Fruit fly (Drosophila melanogaster): ENCODE measurements around the gene Gyc89Db.
A peak's percentile ranks its signal among the peaks of the same experiment; 100 is the strongest.

Gyc89Db gene

DNA sequence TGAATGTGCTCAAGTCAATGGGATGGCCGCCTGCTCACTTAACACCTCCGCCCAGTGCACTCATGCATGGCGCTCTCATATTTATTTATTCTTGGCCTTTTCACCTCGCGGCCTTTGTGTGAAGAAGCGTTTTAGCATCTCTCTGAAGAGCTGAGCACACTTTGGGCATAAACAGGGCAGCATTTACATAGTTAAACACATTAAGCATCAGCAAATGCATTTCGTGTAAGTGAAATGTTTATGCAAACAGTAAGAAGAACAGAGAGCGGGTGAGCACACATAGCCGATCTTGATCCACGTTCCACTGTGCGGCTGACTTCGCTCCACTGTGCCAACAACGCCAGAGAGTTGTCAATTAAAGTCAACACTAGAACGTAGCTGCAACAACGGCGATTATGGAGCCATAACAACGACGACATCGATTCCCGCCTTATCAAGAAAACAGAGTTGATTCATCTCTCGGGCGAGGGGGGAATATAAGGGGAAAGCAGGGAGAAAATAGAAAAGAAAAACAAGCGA lies 47.7 kb downstream of the Gyc89Db start (continued):
- TF ChIP-seq Hey (tag; optimal IDR thresholded peaks at IDR 0.05) = no peak
- TF ChIP-seq Dref (GFP tag; IDR thresholded peaks at IDR 0.05) = no peak
- peak; percentile 28 for TF ChIP-seq CG31388 (GFP tag; optimal IDR thresholded peaks at IDR 0.05)
- no peak for TF ChIP-seq CG6791 (GFP tag; IDR thresholded peaks at IDR 0.05; ENCODE audit: partially characterized antibody)
- TF ChIP-seq CG3065 (GFP tag; optimal IDR thresholded peaks at IDR 0.05) = peak; percentile 16
- TF ChIP-seq sd (tag; optimal IDR thresholded peaks at IDR 0.05) = no peak
- TF ChIP-seq CG12071 (GFP tag; optimal IDR thresholded peaks at IDR 0.05) = no peak
- TF ChIP-seq gce (GFP tag; IDR thresholded peaks at IDR 0.05) = 0 out of 3 replicates have a peak, but pooled peaks have one; percentile 65
- peak; percentile 90 for TF ChIP-seq Ets65A (GFP tag)
- TF ChIP-seq onecut (GFP tag; IDR thresholded peaks at IDR 0.05) = peak; percentile 34
- TF ChIP-seq cad (GFP tag; optimal IDR thresholded peaks at IDR 0.05) = no peak
- TF ChIP-seq CG11696 (GFP tag; IDR thresholded peaks at IDR 0.05) = no peak
- TF ChIP-seq HLHmδ (GFP tag; optimal IDR thresholded peaks at IDR 0.05) = peak; percentile 88
- TF ChIP-seq Dbx (GFP tag; IDR thresholded peaks at IDR 0.05) = no peak
- no peak for TF ChIP-seq Eip74EF (GFP tag; optimal IDR thresholded peaks at IDR 0.05)
- no peak for TF ChIP-seq CG7786 (GFP tag; optimal IDR thresholded peaks at IDR 0.05)
- TF ChIP-seq CG14014 (GFP tag; IDR thresholded peaks at IDR 0.05) = no peak
- TF ChIP-seq CG11504 (tag; optimal IDR thresholded peaks at IDR 0.05) = no peak
- peak in 1 of 2 experiments; percentile 12 for TF ChIP-seq dpn (GFP tag; optimal IDR thresholded peaks at IDR 0.05)
- no peak for TF ChIP-seq ERR (GFP tag; optimal IDR thresholded peaks at IDR 0.05)
- no peak for TF ChIP-seq zfh2 (GFP tag; optimal IDR thresholded peaks at IDR 0.05)
- TF ChIP-seq Max (GFP tag; optimal IDR thresholded peaks at IDR 0.05) = no peak
- TF ChIP-seq unc-4 (GFP tag; IDR thresholded peaks at IDR 0.05; ENCODE audit: partially characterized antibody) = no peak
- TF ChIP-seq Lhr (GFP tag; optimal IDR thresholded peaks at IDR 0.05) = peak; percentile 69
- TF ChIP-seq Dad (GFP tag; optimal IDR thresholded peaks at IDR 0.05) = no peak
- TF ChIP-seq Awh (GFP tag; IDR thresholded peaks at IDR 0.05) = 0 out of 2 replicates have a peak, but pooled peaks have one; percentile 31
- TF ChIP-seq CG13624 (GFP tag; optimal IDR thresholded peaks at IDR 0.05) = no peak
- no peak for TF ChIP-seq Dip3 (GFP tag; optimal IDR thresholded peaks at IDR 0.05)
- TF ChIP-seq CG34422 (GFP tag; IDR thresholded peaks at IDR 0.05) = peak; percentile 43; the same call in 1 of the 3 replicates
- peak; percentile 29; the same call in 1 of the 2 replicates for TF ChIP-seq ap (GFP tag; IDR thresholded peaks at IDR 0.05)
- no peak; the same call in 2 of the 3 replicates for TF ChIP-seq dysf (GFP tag; IDR thresholded peaks at IDR 0.05)
- TF ChIP-seq Oli (tag; optimal IDR thresholded peaks at IDR 0.05) = peak; percentile 15
- TF ChIP-seq CG3163 (GFP tag; optimal IDR thresholded peaks at IDR 0.05) = no peak
- TF ChIP-seq Nf-YC (tag; optimal IDR thresholded peaks at IDR 0.05) = no peak
- TF ChIP-seq CG6272 (GFP tag; IDR thresholded peaks at IDR 0.05) = no peak
- TF ChIP-seq danr (GFP tag; IDR thresholded peaks at IDR 0.05) = no peak
- peak; percentile 56 for TF ChIP-seq CG18619 (GFP tag; optimal IDR thresholded peaks at IDR 0.05)
- TF ChIP-seq z (GFP tag; IDR thresholded peaks at IDR 0.05) = peak; percentile 46; the same call in 1 of the 3 replicates
- no peak for TF ChIP-seq pzg (GFP tag; optimal IDR thresholded peaks at IDR 0.05)
- TF ChIP-seq Rfx (GFP tag; IDR thresholded peaks at IDR 0.05) = no peak; the same call in 1 of the 2 replicates
- no peak for TF ChIP-seq Hand (GFP tag; optimal IDR thresholded peaks at IDR 0.05)
- peak; percentile 42 for TF ChIP-seq CG10979 (tag; optimal IDR thresholded peaks at IDR 0.05)
- TF ChIP-seq CG10267 (tag; optimal IDR thresholded peaks at IDR 0.05) = no peak
- TF ChIP-seq insv (GFP tag; optimal IDR thresholded peaks at IDR 0.05) = peak in 1 of 2 experiments; percentile 5
- peak; percentile 18 for TF ChIP-seq CG6683 (GFP tag; optimal IDR thresholded peaks at IDR 0.05)
- no peak for TF ChIP-seq mam (GFP tag; optimal IDR thresholded peaks at IDR 0.05)
- TF ChIP-seq fd3F (GFP tag; optimal IDR thresholded peaks at IDR 0.05) = no peak
- TF ChIP-seq CG30403 (GFP tag; optimal IDR thresholded peaks at IDR 0.05) = no peak
- TF ChIP-seq bbx (GFP tag; IDR thresholded peaks at IDR 0.05; ENCODE audit: partially characterized antibody) = no peak
- no peak for TF ChIP-seq Oaz (GFP tag; IDR thresholded peaks at IDR 0.05)

All from whole organism, embryonic.